Worm (Caenorhabditis elegans) whole organism, L3 larva: ENCODE results near the gene F45E12.6.
A peak's percentile ranks its signal among the peaks of the same experiment; 100 is the strongest.

ENCODE experiments used
- ZK546.5 ChIP-seq: sonication (generic microtip); optimal IDR thresholded peaks from 2 replicates; lab custom pipeline; 2017; ENCODE audit warnings: missing biosample characterization, missing genetic modification characterization
- ama-1 ChIP-seq: fragments of 150-350 bp; optimal IDR thresholded peaks from 2 replicates; lab custom pipeline; 2018
- ceh-16 ChIP-seq: sonication (generic microtip); optimal IDR thresholded peaks from 2 replicates; lab custom pipeline; 2017; ENCODE audit warnings: missing biosample characterization, missing genetic modification characterization
- ceh-28 ChIP-seq: fragments of 150-350 bp; optimal IDR thresholded peaks from 2 replicates; lab custom pipeline; 2014; ENCODE audit warnings: missing biosample characterization, missing genetic modification reagents, missing genetic modification characterization
- ceh-9 ChIP-seq: sonication (generic microtip); optimal IDR thresholded peaks from 2 replicates; lab custom pipeline; 2018; ENCODE audit warnings: missing biosample characterization, missing genetic modification characterization
- egl-5 ChIP-seq: fragments of 150-350 bp; optimal IDR thresholded peaks from 2 replicates; lab custom pipeline; 2017; ENCODE audit warnings: missing biosample characterization, missing genetic modification reagents, missing genetic modification characterization, inconsistent platforms
- elt-1 ChIP-seq: fragments of 150-350 bp; optimal IDR thresholded peaks from 2 replicates; lab custom pipeline; 2014; ENCODE audit warnings: missing biosample characterization, missing genetic modification characterization
- elt-3 ChIP-seq, 3 experiments: fragments of 150-350 bp in 1 of 3; sonication (generic microtip) in 2 of 3; optimal IDR thresholded peaks; 2 replicates in 2 of 3; 4 replicates in 1 of 3; lab custom pipeline; 2014 to 2017; ENCODE audit warnings: missing biosample characterization in 3 of 3, missing genetic modification characterization in 3 of 3
- eor-1 ChIP-seq, 2 experiments: fragments of 150-350 bp; optimal IDR thresholded peaks; 2 replicates each; lab custom pipeline; 2014 to 2018; ENCODE audit warnings: missing biosample characterization in 2 of 2, missing genetic modification characterization in 2 of 2
- fkh-10 ChIP-seq: sonication (generic microtip); optimal IDR thresholded peaks from 2 replicates; lab custom pipeline; 2017; ENCODE audit warnings: missing biosample characterization, missing genetic modification reagents, missing genetic modification characterization
- fkh-2 ChIP-seq: fragments of 150-350 bp; optimal IDR thresholded peaks from 2 replicates; lab custom pipeline; 2014; ENCODE audit warnings: missing biosample characterization, missing genetic modification reagents, missing genetic modification characterization
- fos-1 ChIP-seq: fragments of 150-350 bp; optimal IDR thresholded peaks from 2 replicates; lab custom pipeline; 2014; ENCODE audit warnings: missing biosample characterization, missing genetic modification characterization
- hmg-11 ChIP-seq: sonication (generic microtip); optimal IDR thresholded peaks from 2 replicates; lab custom pipeline; 2016; ENCODE audit warnings: missing genetic modification characterization, missing compliant biosample characterization
- jun-1 ChIP-seq: fragments of 150-350 bp; optimal IDR thresholded peaks from 2 replicates; lab custom pipeline; 2014; ENCODE audit warnings: missing biosample characterization, missing genetic modification reagents, missing genetic modification characterization
- lin-39 ChIP-seq: fragments of 150-350 bp; optimal IDR thresholded peaks from 2 replicates; lab custom pipeline; 2018; ENCODE audit warnings: missing biosample characterization, missing genetic modification reagents, missing genetic modification characterization
- lsy-12 ChIP-seq: sonication (generic microtip); optimal IDR thresholded peaks from 2 replicates; lab custom pipeline; 2016; ENCODE audit warnings: mild to moderate bottlenecking, missing genetic modification characterization, missing compliant biosample characterization
- mdl-1 ChIP-seq: fragments of 150-350 bp; optimal IDR thresholded peaks from 2 replicates; lab custom pipeline; 2014; ENCODE audit warnings: missing biosample characterization, missing genetic modification characterization
- mml-1 ChIP-seq: fragments of 150-350 bp; sonication (generic microtip); optimal IDR thresholded peaks from 3 replicates; lab custom pipeline; 2014; ENCODE audit warnings: missing biosample characterization, missing genetic modification characterization
- nfya-1 ChIP-seq: sonication (generic microtip); optimal IDR thresholded peaks from 2 replicates; lab custom pipeline; 2017; ENCODE audit warnings: missing genetic modification characterization, mild to moderate bottlenecking, missing compliant biosample characterization, antibody characterized with exemption, moderate library complexity; ENCODE audit not compliant: insufficient read depth
- nhr-11 ChIP-seq: fragments of 150-350 bp; optimal IDR thresholded peaks from 2 replicates; lab custom pipeline; 2014; ENCODE audit warnings: missing biosample characterization, missing genetic modification characterization
- nhr-23 ChIP-seq: fragments of 150-350 bp; optimal IDR thresholded peaks from 2 replicates; lab custom pipeline; 2014; ENCODE audit warnings: missing biosample characterization, missing genetic modification reagents, missing genetic modification characterization
- nhr-43 ChIP-seq: sonication (generic microtip); optimal IDR thresholded peaks from 2 replicates; lab custom pipeline; 2016; ENCODE audit warnings: mild to moderate bottlenecking, missing genetic modification characterization, missing compliant biosample characterization; ENCODE audit not compliant: poor library complexity, severe bottlenecking
- nhr-76 ChIP-seq: fragments of 150-350 bp; sonication (generic microtip); optimal IDR thresholded peaks from 5 replicates; lab custom pipeline; 2014; ENCODE audit warnings: missing biosample characterization, missing genetic modification characterization
- nhr-77 ChIP-seq: fragments of 150-350 bp; optimal IDR thresholded peaks from 2 replicates; lab custom pipeline; 2014; ENCODE audit warnings: missing biosample characterization, missing genetic modification characterization
- pha-4 ChIP-seq: fragments of 150-350 bp; optimal IDR thresholded peaks from 2 replicates; lab custom pipeline; 2014; ENCODE audit warnings: missing biosample characterization, missing genetic modification reagents, missing genetic modification characterization
- pqm-1 ChIP-seq: fragments of 150-350 bp; optimal IDR thresholded peaks from 2 replicates; lab custom pipeline; 2017; ENCODE audit warnings: missing biosample characterization, missing genetic modification characterization, inconsistent platforms
- sea-2 ChIP-seq: fragments of 150-350 bp; sonication (generic microtip); optimal IDR thresholded peaks from 4 replicates; lab custom pipeline; 2014; ENCODE audit warnings: missing biosample characterization, missing genetic modification reagents, missing genetic modification characterization
- skn-1 ChIP-seq: fragments of 150-350 bp; optimal IDR thresholded peaks from 2 replicates; lab custom pipeline; 2014; ENCODE audit warnings: missing biosample characterization, missing genetic modification characterization
- snpc-4 ChIP-seq: fragments of 150-350 bp; optimal IDR thresholded peaks from 2 replicates; lab custom pipeline; 2014; ENCODE audit warnings: missing biosample characterization, missing genetic modification characterization
- unc-39 ChIP-seq: sonication (generic microtip); optimal IDR thresholded peaks from 4 replicates; lab custom pipeline; 2017; ENCODE audit warnings: missing biosample characterization, missing genetic modification characterization
- unc-62 ChIP-seq: fragments of 150-350 bp; sonication (generic microtip); optimal IDR thresholded peaks from 4 replicates; lab custom pipeline; 2014; ENCODE audit warnings: missing biosample characterization, missing genetic modification reagents, missing genetic modification characterization
- zag-1 ChIP-seq: fragments of 150-350 bp; optimal IDR thresholded peaks from 2 replicates; lab custom pipeline; 2014; ENCODE audit warnings: missing biosample characterization, missing genetic modification characterization
- ztf-11 ChIP-seq: fragments of 150-350 bp; optimal IDR thresholded peaks from 2 replicates; lab custom pipeline; 2014; ENCODE audit warnings: missing biosample characterization, missing genetic modification characterization
- ztf-4 ChIP-seq: fragments of 150-350 bp; optimal IDR thresholded peaks from 2 replicates; lab custom pipeline; 2014; ENCODE audit warnings: missing biosample characterization, missing genetic modification characterization

F45E12.6 gene

ce11 chrII:7323925-7324324 is 9.9 kb upstream of the F45E12.6 start, which contains the start of gene F21D12.3:
TSS of gene F21D12.3 (minus strand) at chrII:7324025.
- TF ChIP-seq ztf-11 (tag; lab: Kevin White, UChicago) (no peak), nhr-76 (no peak), ama-1 (peak; percentile 8), mml-1 (tag; lab: Kevin White, UChicago) (no peak), ZK546.5 (tag; lab: Kevin White, UChicago) (no peak), snpc-4 (tag; lab: Kevin White, UChicago) (no peak)

DNA sequence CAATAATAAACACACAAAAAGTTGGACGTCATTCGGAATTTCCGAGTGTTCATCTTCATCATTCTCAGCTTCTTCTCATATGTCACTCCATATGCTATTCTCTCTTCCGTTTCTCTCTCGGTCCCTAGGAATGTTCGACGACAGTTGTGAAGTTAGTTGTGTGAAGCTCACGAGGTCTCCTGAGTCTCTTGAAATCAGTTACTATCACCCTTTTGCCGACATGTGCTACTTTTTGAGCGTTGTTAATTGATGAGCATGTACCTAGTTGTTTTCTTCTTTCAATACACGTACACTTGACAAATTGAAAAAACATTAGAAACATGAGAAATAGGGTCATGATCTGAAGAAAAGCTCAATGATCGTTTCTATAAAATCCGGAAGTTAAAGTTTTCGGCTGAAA is 9.3 kb upstream of the F45E12.6 start:
- peak; percentile 79 for TF ChIP-seq unc-62 (GFP tag; lab: Kevin White, UChicago)
- TF ChIP-seq jun-1: no peak
- no peak for TF ChIP-seq pqm-1 (tag; lab: Kevin White, UChicago)
- peak; percentile 67 for TF ChIP-seq nhr-11 (tag; lab: Kevin White, UChicago)
- no peak for TF ChIP-seq eor-1 (tag; optimal IDR thresholded peaks at IDR 0.05; lab: Kevin White, UChicago)
- no peak for TF ChIP-seq elt-3 (tag; optimal IDR thresholded peaks at IDR 0.05; lab: Kevin White, UChicago)
- peak; percentile 21 for TF ChIP-seq snpc-4 (tag; lab: Kevin White, UChicago)
- no peak for TF ChIP-seq ceh-28 (tag; lab: Kevin White, UChicago)
- peak; percentile 66 for TF ChIP-seq lin-39 (tag; lab: Kevin White, UChicago)
- TF ChIP-seq skn-1 (tag; lab: Kevin White, UChicago): no peak
- TF ChIP-seq nfya-1 (tag; lab: Kevin White, UChicago): peak; percentile 20
- no peak for TF ChIP-seq fkh-10
- TF ChIP-seq unc-39 (tag; lab: Kevin White, UChicago): no peak
- no peak for TF ChIP-seq nhr-23
- no peak for TF ChIP-seq ztf-4 (tag; lab: Kevin White, UChicago)
- TF ChIP-seq egl-5 (tag; lab: Kevin White, UChicago): peak; percentile 11
- TF ChIP-seq ceh-9 (tag; lab: Kevin White, UChicago): no peak

DNA sequence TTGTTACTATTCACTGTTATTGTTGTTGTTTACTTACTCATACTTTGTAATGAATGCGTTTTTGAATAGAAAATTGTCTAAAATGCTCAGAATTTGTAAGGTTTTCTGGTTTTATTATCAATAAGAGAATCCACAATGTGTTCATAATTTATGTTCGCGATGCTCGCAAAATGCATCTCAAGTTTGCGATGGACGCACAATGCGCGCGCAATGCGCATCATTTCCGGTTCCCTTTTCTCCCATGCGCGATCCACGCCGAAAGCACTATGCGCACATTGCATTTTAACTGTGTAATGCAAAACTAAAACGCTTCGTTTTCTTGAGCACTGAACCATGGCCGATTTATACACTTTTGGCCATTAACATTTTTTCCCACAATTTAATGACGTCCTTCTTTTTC is 5.5 kb upstream of the F45E12.6 start:
- TF ChIP-seq nhr-77 (tag; lab: Kevin White, UChicago) (no peak), lin-39 (tag; lab: Kevin White, UChicago) (no peak), nhr-43 (tag; lab: Kevin White, UChicago) (peak; percentile 25), lsy-12 (tag; lab: Kevin White, UChicago) (peak; percentile 58), elt-1 (tag; lab: Kevin White, UChicago) (no peak)

DNA sequence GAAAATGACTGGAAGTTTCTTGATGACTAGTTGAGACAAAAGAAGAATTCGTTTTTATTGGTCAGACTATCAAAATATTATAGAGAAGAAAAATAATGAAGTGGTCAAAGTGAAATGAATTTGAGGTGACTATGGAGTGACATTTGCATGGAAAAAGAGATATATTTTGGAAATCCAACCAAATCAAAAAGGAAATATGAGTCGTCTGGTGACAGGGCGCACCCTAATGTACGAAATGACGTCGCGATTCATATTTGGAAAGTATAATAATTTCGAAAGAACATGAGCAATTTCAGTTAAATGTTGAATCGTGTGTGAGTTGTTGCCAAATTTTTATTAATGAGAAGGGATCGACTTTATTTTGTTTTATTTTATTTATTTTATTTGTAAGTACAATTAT is 3.5 kb upstream of the F45E12.6 start, which contains the start of gene F21D12.2:
Gene F21D12.2 (plus strand): TSS at position 301 of the 400 bp plus-strand sequence.
- TF ChIP-seq unc-62 (GFP tag; lab: Kevin White, UChicago) (no peak), skn-1 (tag; lab: Kevin White, UChicago) (no peak), unc-39 (tag; lab: Kevin White, UChicago) (no peak), lin-39 (tag; lab: Kevin White, UChicago) (no peak), ceh-9 (tag; lab: Kevin White, UChicago) (no peak), nhr-23 (no peak), zag-1 (tag; lab: Kevin White, UChicago) (no peak), fkh-2 (no peak), mdl-1 (tag; lab: Kevin White, UChicago) (no peak), ZK546.5 (tag; lab: Kevin White, UChicago) (no peak), fos-1 (no peak), ceh-16 (tag; lab: Kevin White, UChicago) (no peak), egl-5 (tag; lab: Kevin White, UChicago) (no peak), sea-2 (no peak), hmg-11 (tag; lab: Kevin White, UChicago) (no peak), nhr-43 (tag; lab: Kevin White, UChicago) (no peak)

DNA sequence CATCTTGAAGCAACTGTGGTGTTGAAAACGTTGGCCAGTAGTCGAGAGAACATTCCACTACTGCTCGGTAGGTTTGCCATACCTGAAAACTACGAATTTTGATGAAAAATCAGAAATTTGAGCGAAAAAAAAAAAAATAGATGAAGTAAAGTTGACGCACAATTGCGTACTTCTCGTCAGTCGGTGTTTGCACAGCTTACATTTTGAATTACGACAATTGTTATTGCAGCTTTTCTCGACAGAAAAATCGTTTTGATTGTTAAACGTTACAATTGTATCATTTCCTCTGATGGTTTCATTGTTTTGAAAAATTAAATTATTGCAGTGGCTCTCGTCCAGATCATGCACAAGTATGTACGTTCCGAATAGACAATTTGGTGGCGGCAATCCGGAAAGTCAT is 4.0 kb downstream of the F45E12.6 start, which contains the start of the genes F45E12.5 and cnep-1:
Gene F45E12.5 (minus strand): TSS at position 93 of the 400 bp plus-strand sequence.
Gene cnep-1 (plus strand): TSS at position 326 of the 400 bp plus-strand sequence.
- TF ChIP-seq ZK546.5 (tag; lab: Kevin White, UChicago) (no peak), unc-39 (tag; lab: Kevin White, UChicago) (no peak), pha-4 (tag; lab: Kevin White, UChicago) (peak; percentile 31)
